Worm (Caenorhabditis elegans): ENCODE data around the gene R05D8.11.

DNA sequence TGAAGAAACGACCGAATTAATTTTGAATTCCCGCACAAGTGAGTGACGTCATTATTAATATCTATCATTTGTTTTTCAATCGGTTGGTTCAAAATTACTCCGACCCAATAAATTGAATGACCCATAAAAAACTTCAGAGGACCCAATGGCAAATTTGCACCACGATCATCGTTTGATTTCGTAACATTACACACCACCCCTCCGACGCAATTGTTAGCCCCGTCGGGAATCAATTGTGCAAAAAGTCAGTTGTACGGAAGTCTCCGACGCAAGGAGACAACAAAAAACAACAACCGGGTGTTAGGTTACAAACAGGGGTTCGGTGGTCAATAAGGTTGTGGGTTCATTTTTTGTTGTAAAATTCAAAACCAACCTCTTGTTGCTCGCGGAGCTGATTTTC is 21.3 kb upstream of the R05D8.11 start:
- no peak for TF ChIP-seq tbx-2 (tag; optimal IDR thresholded peaks at IDR 0.05)
- TF ChIP-seq ceh-82 (tag; optimal IDR thresholded peaks at IDR 0.05), result no peak
- no peak for TF ChIP-seq mdl-1 (tag; optimal IDR thresholded peaks at IDR 0.05)
- no peak for TF ChIP-seq elt-1 (tag; optimal IDR thresholded peaks at IDR 0.05)
- TF ChIP-seq ztf-4 (tag; optimal IDR thresholded peaks at IDR 0.05), result no peak
- TF ChIP-seq ZK546.5 (tag; optimal IDR thresholded peaks at IDR 0.05), result no peak
- TF ChIP-seq nhr-237 (tag; optimal IDR thresholded peaks at IDR 0.05), result no peak
- TF ChIP-seq nhr-28 (tag; optimal IDR thresholded peaks at IDR 0.05), result no peak
- TF ChIP-seq nhr-11 (tag; optimal IDR thresholded peaks at IDR 0.05), result no peak
- TF ChIP-seq nhr-67 (tag; optimal IDR thresholded peaks at IDR 0.05), result no peak
